Worm (Caenorhabditis elegans) whole organism, young adult: ENCODE data around the gene him-5.

ENCODE experiments used
- C06A6.2 ChIP-seq: fragments of 200-800 bp; sonication (Bioruptor generic); conservative IDR thresholded peaks from 2 replicates; pipeline ENCODE4 v1.3.6; 2022; ENCODE audit warnings: missing genetic modification characterization, missing compliant biosample characterization
- F10E7.11 ChIP-seq: sonication (generic microtip); optimal IDR thresholded peaks from 2 replicates; lab custom pipeline; 2017; ENCODE audit warnings: mild to moderate bottlenecking, missing genetic modification characterization, moderate library complexity, missing compliant biosample characterization
- F33H1.4 ChIP-seq: fragments of 200-800 bp; sonication (Bioruptor generic); IDR thresholded peaks from 2 replicates; pipeline ENCODE4 v1.3.6; 2022; ENCODE audit warnings: missing genetic modification reagents, missing genetic modification characterization, missing compliant biosample characterization
- F39B2.1 ChIP-seq: fragments of 200-800 bp; sonication (Bioruptor generic); IDR thresholded peaks from 2 replicates; pipeline ENCODE4 v1.3.6; 2022; ENCODE audit warnings: missing genetic modification reagents, missing genetic modification characterization, missing compliant biosample characterization
- K11D2.4 ChIP-seq: fragments of 200-800 bp; sonication (Bioruptor generic); IDR thresholded peaks from 2 replicates; pipeline ENCODE4 v1.3.6; 2022; ENCODE audit warnings: missing genetic modification reagents, missing genetic modification characterization, missing compliant biosample characterization
- T26A5.8 ChIP-seq: sonication (generic microtip); optimal IDR thresholded peaks from 2 replicates; lab custom pipeline; 2016; ENCODE audit warnings: missing genetic modification characterization, missing compliant biosample characterization
- Y53G8AR.9 ChIP-seq: fragments of 200-800 bp; sonication (Bioruptor generic); conservative IDR thresholded peaks from 2 replicates; pipeline ENCODE4 v1.3.6; 2022; ENCODE audit warnings: missing genetic modification reagents, missing genetic modification characterization, missing compliant biosample characterization
- Y56A3A.18 ChIP-seq: fragments of 200-800 bp; sonication (Bioruptor generic); IDR thresholded peaks from 2 replicates; pipeline ENCODE4 v1.3.6; 2022; ENCODE audit warnings: missing genetic modification reagents, missing genetic modification characterization, missing compliant biosample characterization
- Y79H2A.3 ChIP-seq: fragments of 200-800 bp; sonication (Bioruptor generic); conservative IDR thresholded peaks from 2 replicates; pipeline ENCODE4 v1.3.6; 2022; ENCODE audit warnings: missing genetic modification reagents, missing genetic modification characterization, missing compliant biosample characterization
- aptf-2 ChIP-seq: fragments of 200-800 bp; sonication (Bioruptor generic); conservative IDR thresholded peaks from 2 replicates; pipeline ENCODE4 v1.3.6; 2022; ENCODE audit warnings: missing genetic modification reagents, missing genetic modification characterization, missing compliant biosample characterization
- athp-1 ChIP-seq: sonication (generic microtip); optimal IDR thresholded peaks from 2 replicates; lab custom pipeline; 2017; ENCODE audit warnings: mild to moderate bottlenecking, missing genetic modification characterization, missing compliant biosample characterization
- attf-3 ChIP-seq: fragments of 200-800 bp; sonication (Bioruptor generic); conservative IDR thresholded peaks from 2 replicates; pipeline ENCODE4 v1.3.6; 2022; ENCODE audit warnings: missing genetic modification reagents, missing genetic modification characterization, missing compliant biosample characterization
- attf-6 ChIP-seq: fragments of 200-800 bp; sonication (Bioruptor generic); IDR thresholded peaks from 2 replicates; pipeline ENCODE4 v1.3.6; 2022; ENCODE audit warnings: missing genetic modification reagents, missing genetic modification characterization, missing compliant biosample characterization
- bed-1 ChIP-seq: fragments of 200-800 bp; sonication (Bioruptor generic); IDR thresholded peaks from 2 replicates; pipeline ENCODE4 v1.3.6; 2022; ENCODE audit warnings: missing genetic modification reagents, missing genetic modification characterization, missing compliant biosample characterization
- cebp-1 ChIP-seq, 2 experiments: fragments of 200-800 bp in 1 of 2; sonication (Bioruptor generic) in 1 of 2; sonication (generic microtip) in 1 of 2; IDR thresholded peaks in 1 of 2; optimal IDR thresholded peaks in 1 of 2; 2 replicates each; pipeline versions ENCODE4 v1.3.6 to Lab custom; 2017 to 2022; ENCODE audit warnings: missing compliant biosample characterization in 2 of 2, missing genetic modification characterization in 2 of 2, mild to moderate bottlenecking in 1 of 2, missing genetic modification reagents in 1 of 2, moderate library complexity in 1 of 2
- ceh-27 ChIP-seq: fragments of 200-800 bp; sonication (Bioruptor generic); optimal IDR thresholded peaks from 2 replicates; lab custom pipeline; 2018; ENCODE audit warnings: mild to moderate bottlenecking, missing genetic modification characterization, moderate library complexity, missing compliant biosample characterization
- ceh-79 ChIP-seq: sonication (generic microtip); optimal IDR thresholded peaks from 2 replicates; lab custom pipeline; 2017; ENCODE audit warnings: mild to moderate bottlenecking, missing genetic modification characterization, missing compliant biosample characterization
- die-1 ChIP-seq: sonication (generic microtip); optimal IDR thresholded peaks from 2 replicates; lab custom pipeline; 2016; ENCODE audit warnings: missing genotype, mild to moderate bottlenecking, missing genetic modification characterization, missing compliant biosample characterization
- dox-1 ChIP-seq: fragments of 200-800 bp; sonication (Bioruptor generic); IDR thresholded peaks from 2 replicates; pipeline ENCODE4 v1.3.6; 2022; ENCODE audit warnings: missing genetic modification reagents, missing genetic modification characterization, missing compliant biosample characterization
- egl-18 ChIP-seq: fragments of 200-800 bp; sonication (Bioruptor generic); IDR thresholded peaks from 2 replicates; pipeline ENCODE4 v1.3.6; 2022; ENCODE audit warnings: missing genetic modification reagents, missing genetic modification characterization, missing compliant biosample characterization
- egrh-3 ChIP-seq: fragments of 200-800 bp; sonication (Bioruptor generic); IDR thresholded peaks from 2 replicates; pipeline ENCODE4 v1.3.6; 2022; ENCODE audit warnings: missing genetic modification reagents, missing genetic modification characterization, missing compliant biosample characterization
- gei-17 ChIP-seq: fragments of 200-800 bp; sonication (Bioruptor generic); optimal IDR thresholded peaks from 2 replicates; lab custom pipeline; 2018; ENCODE audit warnings: mild to moderate bottlenecking, missing genetic modification characterization, missing compliant biosample characterization
- hlh-26 ChIP-seq: fragments of 200-800 bp; sonication (Bioruptor generic); conservative IDR thresholded peaks from 2 replicates; pipeline ENCODE4 v1.3.6; 2022; ENCODE audit warnings: missing genetic modification reagents, missing genetic modification characterization, missing compliant biosample characterization
- hmg-1.2 ChIP-seq: fragments of 200-800 bp; sonication (Bioruptor generic); IDR thresholded peaks from 2 replicates; pipeline ENCODE4 v1.3.6; 2022; ENCODE audit warnings: missing genetic modification reagents, missing genetic modification characterization, missing compliant biosample characterization
- hrde-1 ChIP-seq: sonication (generic microtip); optimal IDR thresholded peaks from 2 replicates; lab custom pipeline; 2016; ENCODE audit warnings: missing genetic modification characterization, mild to moderate bottlenecking, missing compliant biosample characterization, moderate library complexity, missing genotype, missing genetic modification reagents, borderline replicate concordance
- hsf-1 ChIP-seq: fragments of 200-800 bp; sonication (Bioruptor generic); IDR thresholded peaks from 2 replicates; pipeline ENCODE4 v1.3.6; 2022; ENCODE audit warnings: missing genetic modification reagents, missing genetic modification characterization, missing compliant biosample characterization
- let-526 ChIP-seq: fragments of 200-800 bp; sonication (Bioruptor generic); IDR thresholded peaks from 2 replicates; pipeline ENCODE4 v1.3.6; 2022; ENCODE audit warnings: missing genetic modification reagents, missing genetic modification characterization, missing compliant biosample characterization
- lin-26 ChIP-seq: fragments of 200-800 bp; sonication (Bioruptor generic); IDR thresholded peaks from 2 replicates; pipeline ENCODE4 v1.3.6; 2022; ENCODE audit warnings: missing genetic modification reagents, missing genetic modification characterization, missing compliant biosample characterization
- madf-6 ChIP-seq: fragments of 200-800 bp; sonication (Bioruptor generic); IDR thresholded peaks from 2 replicates; pipeline ENCODE4 v1.3.6; 2022; ENCODE audit warnings: missing genetic modification reagents, missing genetic modification characterization, missing compliant biosample characterization
- madf-8 ChIP-seq: fragments of 200-800 bp; sonication (Bioruptor generic); conservative IDR thresholded peaks from 2 replicates; pipeline ENCODE4 v1.3.6; 2022; ENCODE audit warnings: missing genetic modification reagents, missing genetic modification characterization, missing compliant biosample characterization
- mcd-1 ChIP-seq: fragments of 200-800 bp; sonication (Bioruptor generic); IDR thresholded peaks from 2 replicates; pipeline ENCODE4 v1.3.6; 2022; ENCODE audit warnings: missing genetic modification reagents, missing genetic modification characterization, missing compliant biosample characterization
- nhr-90 ChIP-seq: sonication (generic microtip); optimal IDR thresholded peaks from 2 replicates; lab custom pipeline; 2016; ENCODE audit warnings: missing genotype, mild to moderate bottlenecking, missing genetic modification characterization, missing compliant biosample characterization
- pbrm-1 ChIP-seq: fragments of 200-800 bp; sonication (Bioruptor generic); IDR thresholded peaks from 2 replicates; pipeline ENCODE4 v1.3.6; 2022; ENCODE audit warnings: missing genetic modification reagents, missing genetic modification characterization, missing compliant biosample characterization
- sdz-38 ChIP-seq: sonication (generic microtip); optimal IDR thresholded peaks from 2 replicates; lab custom pipeline; 2016; ENCODE audit warnings: missing genotype, missing genetic modification characterization, missing compliant biosample characterization
- tbx-9 ChIP-seq: sonication (generic microtip); optimal IDR thresholded peaks from 2 replicates; lab custom pipeline; 2016; ENCODE audit warnings: borderline replicate concordance, missing genetic modification characterization, inconsistent platforms, missing compliant biosample characterization
- xnd-1 ChIP-seq: sonication (generic microtip); optimal IDR thresholded peaks from 2 replicates; lab custom pipeline; 2016; ENCODE audit warnings: missing genotype, missing genetic modification reagents, missing genetic modification characterization, missing compliant biosample characterization
- zfh-2 ChIP-seq: fragments of 200-800 bp; sonication (Bioruptor generic); conservative IDR thresholded peaks from 2 replicates; pipeline ENCODE4 v1.3.6; 2022; ENCODE audit warnings: missing genetic modification reagents, missing genetic modification characterization, missing compliant biosample characterization
- ztf-25 ChIP-seq: fragments of 200-800 bp; sonication (Bioruptor generic); IDR thresholded peaks from 2 replicates; pipeline ENCODE4 v1.3.6; 2022; ENCODE audit warnings: missing genetic modification reagents, missing genetic modification characterization, missing compliant biosample characterization

him-5 gene

ce11 chrV:14107511-14107910, 17.3 kb downstream of the him-5 start, which contains the start of gene H39E23.3 (continued):
- no peak for TF ChIP-seq zfh-2 (GFP tag; lab: Robert Waterston, UW)
- TF ChIP-seq, all 124 proteins: peak for 0

- TF ChIP-seq nhr-90, result no peak
- TF ChIP-seq aptf-2 (GFP tag; lab: Robert Waterston, UW), result no peak
- TF ChIP-seq egl-18 (GFP tag; lab: Robert Waterston, UW), result no peak
- TF ChIP-seq egrh-3 (GFP tag; lab: Robert Waterston, UW), result no peak
- no peak for TF ChIP-seq ceh-79 (tag; lab: Kevin White, UChicago)
- TF ChIP-seq gei-17 (GFP tag; lab: Kevin White, UChicago), result no peak
- no peak for TF ChIP-seq F10E7.11 (tag; lab: Kevin White, UChicago)
- no peak for TF ChIP-seq hsf-1
- no peak for TF ChIP-seq attf-6 (GFP tag; lab: Robert Waterston, UW)
- no peak for TF ChIP-seq F39B2.1 (GFP tag; lab: Robert Waterston, UW)
- TF ChIP-seq madf-8 (GFP tag; lab: Robert Waterston, UW), result no peak
- no peak for TF ChIP-seq hrde-1 (tag; lab: Kevin White, UChicago)
- no peak for TF ChIP-seq C06A6.2 (GFP tag; lab: Robert Waterston, UW)
Measured at ce11 chrV:14110042-14110441, 19.8 kb downstream of the him-5 start, which contains the start of gene H39E23.2. H39E23.2 (plus strand) TSS chrV:14110342.

ce11 chrV:14120674-14121073, 30.4 kb downstream of the him-5 start:
- TF ChIP-seq pbrm-1, result no peak
- TF ChIP-seq egrh-3 (GFP tag; lab: Robert Waterston, UW), result peak; percentile 24; the same call in 1 of the 2 replicates
- TF ChIP-seq zfh-2 (GFP tag; lab: Robert Waterston, UW), result peak; percentile 58; the same call in 1 of the 2 replicates
- TF ChIP-seq K11D2.4 (GFP tag; lab: Robert Waterston, UW), result peak; percentile 26; the same call in 1 of the 2 replicates
- TF ChIP-seq attf-3 (GFP tag; lab: Robert Waterston, UW), result no peak
- TF ChIP-seq hlh-26 (GFP tag; lab: Robert Waterston, UW), result no peak

- no peak for TF ChIP-seq bed-1 (GFP tag; lab: Robert Waterston, UW)
- no peak for TF ChIP-seq F33H1.4 (GFP tag; lab: Robert Waterston, UW)
- no peak for TF ChIP-seq let-526 (GFP tag; lab: Robert Waterston, UW)
- TF ChIP-seq C06A6.2 (GFP tag; lab: Robert Waterston, UW), result no peak
Measured at ce11 chrV:14123176-14123575, 33.0 kb downstream of the him-5 start.

ce11 chrV:14124187-14124586, 34.0 kb downstream of the him-5 start:
- peak; percentile 77 for TF ChIP-seq F33H1.4 (GFP tag; lab: Robert Waterston, UW)
- 0 out of 2 replicates have a peak, but pooled peaks have one; percentile 21 for TF ChIP-seq ztf-25 (GFP tag; lab: Robert Waterston, UW)
- peak; percentile 44; the same call in 1 of the 2 replicates for TF ChIP-seq dox-1 (GFP tag; lab: Robert Waterston, UW)
- TF ChIP-seq lin-26, result 0 out of 2 replicates have a peak, but pooled peaks have one; percentile 41
- TF ChIP-seq Y53G8AR.9 (GFP tag; lab: Robert Waterston, UW), result 0 out of 2 replicates have a peak, but pooled peaks have one; percentile 39
- TF ChIP-seq madf-6, result peak; percentile 24; the same call in 1 of the 2 replicates
- TF ChIP-seq mcd-1, result peak; percentile 51

- TF ChIP-seq Y79H2A.3 (GFP tag; lab: Robert Waterston, UW), result no peak
- TF ChIP-seq cebp-1 (GFP tag; IDR thresholded peaks at IDR 0.05; lab: Robert Waterston, UW), result no peak
- TF ChIP-seq cebp-1 (tag; optimal IDR thresholded peaks at IDR 0.05; lab: Kevin White, UChicago), result no peak
- no peak for TF ChIP-seq sdz-38 (tag; lab: Kevin White, UChicago)
- no peak for TF ChIP-seq tbx-9 (tag; lab: Kevin White, UChicago)
- no peak for TF ChIP-seq hmg-1.2 (GFP tag; lab: Robert Waterston, UW)
- no peak for TF ChIP-seq T26A5.8
- no peak for TF ChIP-seq let-526 (GFP tag; lab: Robert Waterston, UW)
- TF ChIP-seq pbrm-1, result no peak
- no peak for TF ChIP-seq Y56A3A.18 (GFP tag; lab: Robert Waterston, UW)
- peak; percentile 53; the same call in 1 of the 2 replicates for TF ChIP-seq zfh-2 (GFP tag; lab: Robert Waterston, UW)
- TF ChIP-seq ceh-27 (GFP tag; lab: Kevin White, UChicago), result peak; percentile 1
- TF ChIP-seq xnd-1 (tag; lab: Kevin White, UChicago), result no peak
- TF ChIP-seq die-1 (tag; lab: Kevin White, UChicago), result no peak
- no peak for TF ChIP-seq athp-1
Measured at ce11 chrV:14126341-14126924, 36.2 kb downstream of the him-5 start.
